Worm (Caenorhabditis elegans): ENCODE results near the gene D2007.2.

DNA sequence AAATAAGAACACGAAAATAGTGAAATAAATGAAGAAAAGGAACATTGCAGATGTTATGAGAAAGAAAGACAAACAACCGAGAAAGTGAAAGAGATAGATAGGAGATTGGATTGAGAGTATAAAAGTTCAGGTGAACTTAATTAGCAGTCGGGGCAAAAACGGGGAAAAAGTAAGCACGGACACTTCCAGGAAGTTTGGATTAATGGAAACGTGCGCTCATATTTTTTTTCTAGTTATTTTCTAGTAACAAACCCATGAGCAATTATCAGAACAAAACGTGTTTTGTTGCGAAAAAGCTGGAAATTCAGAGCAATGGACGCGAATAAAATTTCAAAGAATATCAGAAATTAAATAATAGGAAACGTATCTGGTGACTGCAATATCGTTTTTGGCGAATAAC, 26.8 kb upstream of the D2007.2 start:
- TF ChIP-seq ama-1 (optimal IDR thresholded peaks at IDR 0.05) (no peak), nhr-12 (tag; optimal IDR thresholded peaks at IDR 0.05) (no peak), fkh-10 (GFP tag; optimal IDR thresholded peaks at IDR 0.05) (no peak), tbx-2 (tag; optimal IDR thresholded peaks at IDR 0.05) (no peak), mdl-1 (tag; optimal IDR thresholded peaks at IDR 0.05) (no peak), ztf-11 (tag; optimal IDR thresholded peaks at IDR 0.05) (no peak), elt-2 (tag; optimal IDR thresholded peaks at IDR 0.05) (no peak), skn-1 (tag; optimal IDR thresholded peaks at IDR 0.05) (no peak), aly-2 (tag; optimal IDR thresholded peaks at IDR 0.05) (no peak)

Data from whole organism, L3 larva.